Fruit fly (Drosophila melanogaster) whole organism: ENCODE results near the gene CG7295.

Experiments
- CG8478 ChIP-seq: fragments of >200 bp; optimal IDR thresholded peaks from 2 replicates; lab custom pipeline; 2018; ENCODE audit warnings: inconsistent platforms
- Dll ChIP-seq: fragments of >200 bp; optimal IDR thresholded peaks from 2 replicates; lab custom pipeline; 2017
- EcR ChIP-seq, 2 experiments: fragments of >200 bp; optimal IDR thresholded peaks; 2 replicates each; lab custom pipeline; 2017; ENCODE audit warnings: missing biosample characterization in 2 of 2, missing genetic modification characterization in 2 of 2, missing genetic modification reagents in 2 of 2
- pan ChIP-seq: fragments of >200 bp; optimal IDR thresholded peaks from 2 replicates; lab custom pipeline; 2017
- psq ChIP-seq: fragments of >200 bp; optimal IDR thresholded peaks from 2 replicates; lab custom pipeline; 2017
- usp ChIP-seq: fragments of >200 bp; optimal IDR thresholded peaks from 2 replicates; lab custom pipeline; 2017; ENCODE audit warnings: missing biosample characterization, missing genetic modification characterization, mixed read lengths

CG7295 gene

DNA sequence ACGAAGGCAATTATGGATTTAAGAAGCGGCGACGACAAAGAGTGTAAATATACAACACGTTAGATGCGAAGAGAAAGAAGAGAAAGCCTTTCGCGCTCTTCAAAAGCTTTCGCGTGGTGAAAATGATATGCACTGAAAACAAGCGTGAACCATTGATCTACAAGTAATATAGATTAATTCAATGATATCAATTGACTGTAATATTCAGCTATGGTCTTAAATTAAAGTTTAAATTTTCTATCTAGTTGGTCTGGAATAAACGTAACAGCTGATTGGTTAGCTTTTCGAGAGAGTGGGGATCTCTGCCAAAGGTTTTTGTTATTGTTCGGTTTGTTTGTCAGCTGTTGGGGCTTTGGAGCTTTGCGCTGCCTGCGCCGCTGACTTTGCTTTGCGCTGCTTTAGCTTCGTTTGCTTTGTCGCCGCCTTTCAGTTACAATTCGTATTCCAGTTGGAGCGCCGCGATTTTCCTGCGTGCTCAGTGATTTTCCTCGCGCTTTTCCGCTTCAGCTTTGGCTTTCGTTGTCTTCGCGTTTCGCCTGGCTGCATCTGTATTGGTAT is 41.8 kb downstream of the CG7295 start:
- no peak for TF ChIP-seq psq
- TF ChIP-seq EcR (GFP tag; optimal IDR thresholded peaks at IDR 0.05; lab: Kevin White, UChicago): no peak
- TF ChIP-seq CG8478: no peak
- TF ChIP-seq usp (GFP tag; lab: Kevin White, UChicago): no peak
- no peak for TF ChIP-seq pan (lab: Kevin White, UChicago)
- no peak for TF ChIP-seq Dll

DNA sequence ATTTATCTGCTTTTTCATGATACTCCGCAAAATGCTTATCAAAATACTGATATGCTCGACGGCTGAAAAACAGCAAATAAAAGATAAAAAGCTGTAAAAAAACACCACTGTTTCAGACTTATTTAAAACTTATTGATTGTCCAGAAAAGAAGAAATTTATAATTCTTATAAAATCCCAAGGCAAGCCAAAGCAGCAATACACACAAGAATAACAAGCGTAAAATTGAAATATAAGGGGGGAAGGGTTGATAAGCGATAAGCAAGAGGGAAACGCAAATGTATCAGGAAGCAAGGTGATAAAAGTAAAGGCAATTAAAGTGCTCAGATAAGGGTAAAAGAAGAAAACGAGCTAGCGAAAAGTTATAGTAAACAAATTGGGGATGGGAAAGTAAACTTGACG is 42.9 kb downstream of the CG7295 start:
- TF ChIP-seq EcR (GFP tag; optimal IDR thresholded peaks at IDR 0.05; lab: Kevin White, UChicago) (no peak), usp (GFP tag; lab: Kevin White, UChicago) (no peak), CG8478 (no peak), Dll (no peak), psq (no peak), pan (lab: Kevin White, UChicago) (no peak)

DNA sequence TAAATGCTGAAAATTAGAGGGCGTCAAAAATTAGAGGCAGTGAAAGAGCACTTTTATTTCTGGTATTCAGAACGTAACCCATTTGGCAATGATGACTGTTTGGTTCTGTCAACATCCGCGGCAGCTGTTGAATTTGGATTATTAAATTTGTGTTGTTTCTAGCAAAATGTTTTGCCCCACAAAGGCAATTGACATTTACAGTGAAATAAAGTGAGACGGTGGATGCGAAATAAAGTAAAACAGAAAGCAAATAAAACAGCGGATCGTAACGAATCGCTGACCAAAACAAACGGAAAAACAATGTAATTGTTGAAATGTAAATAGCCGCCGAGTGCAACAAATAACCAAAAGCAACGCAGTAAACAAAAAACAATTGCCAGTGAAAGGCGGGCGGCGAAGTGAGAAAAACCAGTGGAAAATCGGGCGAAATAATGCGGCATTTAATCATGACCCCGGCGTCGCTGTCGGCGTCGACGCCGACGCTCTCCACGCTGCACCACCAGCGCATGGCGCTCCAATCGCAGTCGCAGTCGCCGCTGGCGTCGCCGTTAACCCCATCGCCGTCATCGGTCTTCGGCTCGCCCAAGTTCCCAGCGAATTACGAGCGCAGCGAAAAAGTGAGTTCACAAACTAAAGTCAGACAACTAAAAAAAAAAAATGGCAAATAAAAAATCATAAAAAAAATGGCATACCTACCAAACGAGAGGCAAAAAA is 43.6 kb downstream of the CG7295 start:
- no peak for TF ChIP-seq pan (lab: Kevin White, UChicago)
- no peak for TF ChIP-seq EcR (GFP tag; optimal IDR thresholded peaks at IDR 0.05; lab: Kevin White, UChicago)
- TF ChIP-seq Dll: no peak
- no peak for TF ChIP-seq psq

DNA sequence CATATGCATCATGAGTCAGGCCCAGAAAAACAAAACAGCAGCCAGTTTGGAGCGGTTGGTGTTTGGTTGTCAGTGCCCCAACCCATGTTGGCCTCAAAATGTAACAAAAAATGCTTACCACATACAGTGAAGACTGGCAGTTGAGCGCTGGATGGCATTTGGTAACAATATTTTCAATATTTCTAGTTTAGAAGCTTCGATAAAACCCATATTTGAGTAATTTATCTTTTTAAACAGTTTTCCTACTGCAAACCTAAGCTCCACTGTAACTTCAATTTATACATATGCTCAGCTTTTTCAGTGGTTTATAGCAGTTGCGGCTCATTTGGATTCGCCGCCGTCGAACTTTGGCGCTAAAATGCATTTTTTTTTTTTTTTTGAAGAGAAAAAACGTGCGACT is 46.9 kb downstream of the CG7295 start:
- TF ChIP-seq CG8478 (no peak), usp (GFP tag; lab: Kevin White, UChicago) (no peak), Dll (no peak), psq (no peak), EcR (GFP tag; optimal IDR thresholded peaks at IDR 0.05; lab: Kevin White, UChicago) (no peak), pan (lab: Kevin White, UChicago) (no peak)
